Worm (Caenorhabditis elegans): Measurements from ENCODE around the gene C49C8.3.

Gene C49C8.3

ce11 chrIV:8686966-8687365, 42.4 kb downstream of the C49C8.3 start:
- TF ChIP-seq unc-39 (tag; optimal IDR thresholded peaks at IDR 0.05) (no peak), ces-1 (GFP tag; optimal IDR thresholded peaks at IDR 0.05) (no peak), unc-120 (tag; optimal IDR thresholded peaks at IDR 0.05; ENCODE audit: poor library complexity, severe bottlenecking) (no peak)

- peak; percentile 79 for TF ChIP-seq pha-4 (tag; optimal IDR thresholded peaks at IDR 0.05)
- peak; percentile 38 for TF ChIP-seq hlh-1 (tag; optimal IDR thresholded peaks at IDR 0.05)
- peak; percentile 76 for TF ChIP-seq nhr-237 (tag; optimal IDR thresholded peaks at IDR 0.05)
- TF ChIP-seq nhr-76 (tag; optimal IDR thresholded peaks at IDR 0.05): no peak
- no peak for TF ChIP-seq tbx-8 (GFP tag; optimal IDR thresholded peaks at IDR 0.05)
- TF ChIP-seq lin-13 (tag; optimal IDR thresholded peaks at IDR 0.05): peak; percentile 41
- no peak for TF ChIP-seq ceh-43 (GFP tag; optimal IDR thresholded peaks at IDR 0.05)
- no peak for TF ChIP-seq blmp-1 (tag; optimal IDR thresholded peaks at IDR 0.05)
- no peak for TF ChIP-seq flh-1 (GFP tag; optimal IDR thresholded peaks at IDR 0.05)
- TF ChIP-seq mep-1 (tag; optimal IDR thresholded peaks at IDR 0.05): peak; percentile 79
- peak; percentile 11 for TF ChIP-seq unc-62 (GFP tag; optimal IDR thresholded peaks at IDR 0.05)
- TF ChIP-seq bed-3 (GFP tag; optimal IDR thresholded peaks at IDR 0.05): no peak
- peak; percentile 72 for TF ChIP-seq lsy-2 (tag; optimal IDR thresholded peaks at IDR 0.05)
- TF ChIP-seq cnd-1 (tag; optimal IDR thresholded peaks at IDR 0.05): peak; percentile 58
- no peak for TF ChIP-seq unc-39 (tag; optimal IDR thresholded peaks at IDR 0.05)
- peak; percentile 50 for TF ChIP-seq unc-120 (tag; optimal IDR thresholded peaks at IDR 0.05; ENCODE audit: poor library complexity, severe bottlenecking)
- TF ChIP-seq ces-1 (GFP tag; optimal IDR thresholded peaks at IDR 0.05): peak; percentile 71
- TF ChIP-seq ceh-39 (tag; optimal IDR thresholded peaks at IDR 0.05): peak; percentile 54
Measured at ce11 chrIV:8687605-8688191, 43.2 kb downstream of the C49C8.3 start, which contains the start of gene snrp-3. Gene snrp-3 (minus strand): TSS chrIV:8687810.

- TF ChIP-seq sem-2 (GFP tag; optimal IDR thresholded peaks at IDR 0.05) (no peak), nhr-76 (tag; optimal IDR thresholded peaks at IDR 0.05) (no peak), ces-1 (GFP tag; optimal IDR thresholded peaks at IDR 0.05) (peak; percentile 30), sptf-1 (tag; optimal IDR thresholded peaks at IDR 0.05) (no peak)
Measured at ce11 chrIV:8691486-8691885, 47.0 kb downstream of the C49C8.3 start, which contains the start of the genes hst-1 and ints-6. Gene hst-1 (minus strand): TSS chrIV:8691513. Gene ints-6 (plus strand): TSS chrIV:8691745.

Data from whole organism, mixed stage, embryonic.